Fruit fly (Drosophila melanogaster): ENCODE results near the gene Nek2.
A peak's percentile ranks its signal among the peaks of the same experiment; 100 is the strongest.

Nek2 gene

dm6 chrX:7934679-7935078 is 43.2 kb upstream of the Nek2 start, which contains the start of gene RpS14b (continued):
- TF ChIP-seq Antp (GFP tag; optimal IDR thresholded peaks at IDR 0.05) (peak; percentile 54), Dp (GFP tag; optimal IDR thresholded peaks at IDR 0.05) (peak; percentile 19), psq (GFP tag; optimal IDR thresholded peaks at IDR 0.05) (no peak), PHDP (tag; optimal IDR thresholded peaks at IDR 0.05) (peak; percentile 51), shn (GFP tag; optimal IDR thresholded peaks at IDR 0.05) (peak; percentile 40), Hmx (GFP tag; optimal IDR thresholded peaks at IDR 0.05) (no peak), luna (GFP tag; optimal IDR thresholded peaks at IDR 0.05) (peak; percentile 8), ERR (GFP tag; optimal IDR thresholded peaks at IDR 0.05) (peak; percentile 19), Hsf (GFP tag; optimal IDR thresholded peaks at IDR 0.05) (peak; percentile 70), CG1529 (GFP tag; optimal IDR thresholded peaks at IDR 0.05) (no peak), stc (GFP tag; IDR thresholded peaks at IDR 0.05) (peak; percentile 65; the same call in 1 of the 2 replicates), CG14710 (tag; optimal IDR thresholded peaks at IDR 0.05) (peak; percentile 54), br (optimal IDR thresholded peaks at IDR 0.05) (no peak), CG6254 (GFP tag; optimal IDR thresholded peaks at IDR 0.05) (no peak), CG5245 (GFP tag; optimal IDR thresholded peaks at IDR 0.05) (peak; percentile 20), bcd (GFP tag; optimal IDR thresholded peaks at IDR 0.05) (peak; percentile 76), Jarid2 (GFP tag; optimal IDR thresholded peaks at IDR 0.05) (peak; percentile 29), eyg (GFP tag; optimal IDR thresholded peaks at IDR 0.05) (peak; percentile 29), HLHmδ (GFP tag; optimal IDR thresholded peaks at IDR 0.05) (peak; percentile 59), CG7786 (GFP tag; optimal IDR thresholded peaks at IDR 0.05) (peak; percentile 32), CG7839 (tag; optimal IDR thresholded peaks at IDR 0.05) (peak; percentile 31), aop (GFP tag; IDR thresholded peaks at IDR 0.05) (no peak), lmd (GFP tag; IDR thresholded peaks at IDR 0.05) (no peak; the same call in 1 of the 2 replicates), Fer3 (tag; optimal IDR thresholded peaks at IDR 0.05) (peak; percentile 58), gro (GFP tag; optimal IDR thresholded peaks at IDR 0.05) (peak; percentile 72), zf30C (GFP tag; optimal IDR thresholded peaks at IDR 0.05) (peak; percentile 50), CoRest (tag; optimal IDR thresholded peaks at IDR 0.05) (peak; percentile 45), slbo (GFP tag; IDR thresholded peaks at IDR 0.05) (peak; percentile 75), CG7372 (GFP tag; IDR thresholded peaks at IDR 0.05) (peak; percentile 46; the same call in 1 of the 2 replicates), inv (GFP tag; IDR thresholded peaks at IDR 0.05; ENCODE audit: partially characterized antibody) (peak; percentile 67), unc-4 (GFP tag; IDR thresholded peaks at IDR 0.05; ENCODE audit: partially characterized antibody) (peak; percentile 79), Side (GFP tag; optimal IDR thresholded peaks at IDR 0.05) (peak; percentile 74), BEAF-32 (GFP tag; optimal IDR thresholded peaks at IDR 0.05) (peak; percentile 81), CG4617 (GFP tag; optimal IDR thresholded peaks at IDR 0.05; ENCODE audit: borderline replicate concordance) (peak; percentile 37), eve (GFP tag; optimal IDR thresholded peaks at IDR 0.05) (no peak), Doc2 (GFP tag; IDR thresholded peaks at IDR 0.05) (no peak), Oli (tag; optimal IDR thresholded peaks at IDR 0.05) (no peak), vvl (GFP tag; IDR thresholded peaks at IDR 0.05) (peak; percentile 79), oc (tag; optimal IDR thresholded peaks at IDR 0.05) (no peak), CG33557 (GFP tag; optimal IDR thresholded peaks at IDR 0.05) (peak; percentile 21), CG17361 (GFP tag; IDR thresholded peaks at IDR 0.05) (peak; percentile 30; the same call in 1 of the 3 replicates), CG18619 (GFP tag; optimal IDR thresholded peaks at IDR 0.05) (peak; percentile 57), CG13296 (GFP tag; optimal IDR thresholded peaks at IDR 0.05) (peak; percentile 81), MBD-R2 (GFP tag; IDR thresholded peaks at IDR 0.05) (peak; percentile 76), emc (GFP tag; optimal IDR thresholded peaks at IDR 0.05) (peak; percentile 27), Nf-YB (GFP tag; optimal IDR thresholded peaks at IDR 0.05) (peak; percentile 58), Trl (optimal IDR thresholded peaks at IDR 0.05) (no peak), Trl (GFP tag; optimal IDR thresholded peaks at IDR 0.05) (peak; percentile 69), Elba2 (GFP tag; optimal IDR thresholded peaks at IDR 0.05) (no peak), tgo (GFP tag; IDR thresholded peaks at IDR 0.05) (peak; percentile 56; the same call in 2 of the 3 replicates), CG7987 (GFP tag; optimal IDR thresholded peaks at IDR 0.05) (peak; percentile 79)

All from whole organism, embryonic.